Fruit fly (Drosophila melanogaster) whole organism, embryonic: ENCODE measurements around the gene Hasp.
A peak's percentile ranks its signal among the peaks of the same experiment; 100 is the strongest.

ENCODE experiments used
- Asciz ChIP-seq: fragments of 200-800 bp; sonication (Bioruptor generic); optimal IDR thresholded peaks from 2 replicates; lab custom pipeline; 2017; ENCODE audit warnings: missing biosample characterization, mild to moderate bottlenecking, missing genetic modification characterization, missing genetic modification reagents
- CG10209 ChIP-seq: fragments of 200-800 bp; sonication (Bioruptor generic); optimal IDR thresholded peaks from 3 replicates; lab custom pipeline; 2017; ENCODE audit warnings: missing biosample characterization, mild to moderate bottlenecking, missing genetic modification characterization, missing genetic modification reagents
- CG12155 ChIP-seq: fragments of 200-800 bp; sonication (Bioruptor generic); optimal IDR thresholded peaks from 3 replicates; lab custom pipeline; 2016; ENCODE audit warnings: missing biosample characterization, missing genetic modification characterization
- CG12219 ChIP-seq: fragments of 200-800 bp; sonication (Bioruptor generic); optimal IDR thresholded peaks from 3 replicates; lab custom pipeline; 2018; ENCODE audit warnings: missing biosample characterization, mild to moderate bottlenecking, missing genetic modification characterization
- CG13296 ChIP-seq: fragments of 200-800 bp; sonication (Bioruptor generic); optimal IDR thresholded peaks from 3 replicates; lab custom pipeline; 2018; ENCODE audit warnings: missing biosample characterization, mild to moderate bottlenecking, missing genetic modification characterization
- CG13624 ChIP-seq: fragments of 200-800 bp; sonication (Bioruptor generic); optimal IDR thresholded peaks from 2 replicates; lab custom pipeline; 2016; ENCODE audit warnings: missing biosample characterization, missing genetic modification characterization
- CG14441 ChIP-seq: fragments of 200-800 bp; sonication (Bioruptor generic); IDR thresholded peaks from 2 replicates; pipeline ENCODE4 v1.3.6; 2022; ENCODE audit warnings: missing biosample characterization, missing genetic modification characterization
- CG14667 ChIP-seq: fragments of 200-800 bp; sonication (Bioruptor generic); IDR thresholded peaks from 2 replicates; pipeline ENCODE4 v1.3.6; 2022; ENCODE audit warnings: missing biosample characterization, missing genetic modification characterization
- CG15514 ChIP-seq: fragments of 200-800 bp; sonication (Bioruptor generic); optimal IDR thresholded peaks from 3 replicates; lab custom pipeline; 2017; ENCODE audit warnings: missing biosample characterization, missing genetic modification characterization, mild to moderate bottlenecking, moderate library complexity, missing genetic modification reagents
- CG17361 ChIP-seq: fragments of 200-800 bp; sonication (Bioruptor generic); IDR thresholded peaks from 3 replicates; pipeline ENCODE4 v1.3.6; 2022; ENCODE audit warnings: missing biosample characterization, missing genetic modification characterization
- CG17612 ChIP-seq: fragments of 200-800 bp; sonication (Bioruptor generic); IDR thresholded peaks from 2 replicates; pipeline ENCODE4 v1.3.6; 2022; ENCODE audit warnings: missing biosample characterization, missing genetic modification characterization
- CG30020 ChIP-seq: fragments of 200-800 bp; optimal IDR thresholded peaks from 2 replicates; lab custom pipeline; 2019; ENCODE audit warnings: missing biosample characterization, mild to moderate bottlenecking, missing genetic modification characterization, moderate library complexity
- CG30403 ChIP-seq: fragments of 200-800 bp; sonication (Bioruptor generic); optimal IDR thresholded peaks from 3 replicates; lab custom pipeline; 2016; ENCODE audit warnings: missing biosample characterization, missing genetic modification characterization
- CG31441 ChIP-seq: fragments of 200-800 bp; sonication (Bioruptor generic); IDR thresholded peaks from 2 replicates; pipeline ENCODE4 v1.3.6; 2022; ENCODE audit warnings: missing biosample characterization, missing genetic modification characterization
- CG32532 ChIP-seq: fragments of 200-800 bp; sonication (Bioruptor generic); IDR thresholded peaks from 2 replicates; pipeline ENCODE4 v1.3.6; 2022; ENCODE audit warnings: missing biosample characterization, missing genetic modification characterization
- CG32767 ChIP-seq: fragments of 200-800 bp; sonication (Bioruptor generic); IDR thresholded peaks from 2 replicates; pipeline ENCODE4 v1.3.6; 2022; ENCODE audit warnings: missing biosample characterization, missing genetic modification characterization
- CG33213 ChIP-seq: fragments of 200-800 bp; sonication (Bioruptor generic); optimal IDR thresholded peaks from 3 replicates; lab custom pipeline; 2016; ENCODE audit warnings: missing biosample characterization, missing genetic modification characterization
- CG3995 ChIP-seq: fragments of 200-800 bp; sonication (Bioruptor generic); optimal IDR thresholded peaks from 3 replicates; lab custom pipeline; 2016; ENCODE audit warnings: missing biosample characterization, missing genetic modification characterization
- CG5245 ChIP-seq: fragments of 200-800 bp; sonication (Bioruptor generic); optimal IDR thresholded peaks from 3 replicates; lab custom pipeline; 2016; ENCODE audit warnings: missing biosample characterization, missing genetic modification characterization
- CG6175 ChIP-seq: fragments of 200-800 bp; sonication (Bioruptor generic); IDR thresholded peaks from 3 replicates; pipeline ENCODE4 v1.3.6; 2022; ENCODE audit warnings: missing biosample characterization, missing genetic modification characterization
- CG8924 ChIP-seq: fragments of 200-800 bp; optimal IDR thresholded peaks from 3 replicates; lab custom pipeline; 2019; ENCODE audit warnings: missing biosample characterization, mild to moderate bottlenecking, missing genetic modification characterization, moderate library complexity
- CG9817 ChIP-seq: fragments of 200-800 bp; sonication (Bioruptor generic); optimal IDR thresholded peaks from 2 replicates; lab custom pipeline; 2018; ENCODE audit warnings: missing biosample characterization, mild to moderate bottlenecking, missing genetic modification characterization, moderate library complexity
- Dip2 ChIP-seq: fragments of 200-800 bp; sonication (Bioruptor generic); IDR thresholded peaks from 2 replicates; pipeline ENCODE4 v1.3.6; 2022; ENCODE audit warnings: missing biosample characterization, missing genetic modification characterization
- Ets65A ChIP-seq: fragments of 200-800 bp; sonication (Bioruptor generic); peaks from one replicate; lab custom pipeline; 2016; ENCODE audit warnings: missing biosample characterization, missing genetic modification characterization
- HLH4C ChIP-seq: fragments of 200-800 bp; sonication (Bioruptor generic); IDR thresholded peaks from 3 replicates; pipeline ENCODE4 v1.3.6; 2022; ENCODE audit warnings: missing biosample characterization, missing genetic modification characterization; ENCODE audit not compliant: partially characterized antibody
- MTF-1 ChIP-seq: fragments of 200-800 bp; sonication (Bioruptor generic); optimal IDR thresholded peaks from 2 replicates; lab custom pipeline; 2018; ENCODE audit warnings: missing biosample characterization, mild to moderate bottlenecking, missing genetic modification characterization, borderline replicate concordance
- Mad ChIP-seq: fragments of 200-800 bp; sonication (Bioruptor generic); optimal IDR thresholded peaks from 2 replicates; lab custom pipeline; 2016; ENCODE audit warnings: missing biosample characterization, missing genetic modification characterization
- Meics ChIP-seq: fragments of 200-800 bp; sonication (Bioruptor generic); optimal IDR thresholded peaks from 2 replicates; lab custom pipeline; 2017; ENCODE audit warnings: missing biosample characterization, mild to moderate bottlenecking, missing genetic modification characterization
- Nf-YB ChIP-seq: fragments of 200-800 bp; sonication (Bioruptor generic); optimal IDR thresholded peaks from 3 replicates; lab custom pipeline; 2019; ENCODE audit warnings: missing biosample characterization, mild to moderate bottlenecking, missing genetic modification characterization, moderate library complexity
- Rfx ChIP-seq: fragments of 200-800 bp; sonication (Bioruptor generic); IDR thresholded peaks from 2 replicates; pipeline ENCODE4 v1.3.6; 2022; ENCODE audit warnings: missing biosample characterization, missing genetic modification characterization
- Sox102F ChIP-seq: fragments of 200-800 bp; sonication (Bioruptor generic); optimal IDR thresholded peaks from 2 replicates; lab custom pipeline; 2018; ENCODE audit warnings: missing biosample characterization, mild to moderate bottlenecking, missing genetic modification characterization, moderate library complexity
- Sry-β ChIP-seq: fragments of 200-800 bp; sonication (Bioruptor generic); optimal IDR thresholded peaks from 2 replicates; lab custom pipeline; 2018; ENCODE audit warnings: missing biosample characterization, mild to moderate bottlenecking, missing genetic modification characterization, moderate library complexity
- ab ChIP-seq: fragments of 200-800 bp; sonication (Bioruptor generic); optimal IDR thresholded peaks from 2 replicates; lab custom pipeline; 2016; ENCODE audit warnings: missing biosample characterization, missing genetic modification characterization
- aop ChIP-seq: fragments of 200-800 bp; sonication (Bioruptor generic); IDR thresholded peaks from 2 replicates; pipeline ENCODE4 v1.3.6; 2022; ENCODE audit warnings: missing biosample characterization, missing genetic modification characterization
- bbx ChIP-seq: fragments of 200-800 bp; sonication (Bioruptor generic); IDR thresholded peaks from 2 replicates; pipeline ENCODE4 v1.3.6; 2022; ENCODE audit warnings: missing biosample characterization, missing genetic modification characterization; ENCODE audit not compliant: partially characterized antibody
- dati ChIP-seq: fragments of 200-800 bp; sonication (Bioruptor generic); IDR thresholded peaks from 2 replicates; pipeline ENCODE4 v1.3.6; 2022; ENCODE audit warnings: missing biosample characterization, missing genetic modification characterization
- dysf ChIP-seq: fragments of 200-800 bp; sonication (Bioruptor generic); IDR thresholded peaks from 3 replicates; pipeline ENCODE4 v1.3.6; 2022; ENCODE audit warnings: missing biosample characterization, missing genetic modification characterization
- en ChIP-seq: fragments of 200-800 bp; sonication (Bioruptor generic); optimal IDR thresholded peaks from 2 replicates; lab custom pipeline; 2016; ENCODE audit warnings: missing biosample characterization, missing genetic modification characterization
- jumu ChIP-seq: fragments of 200-800 bp; sonication (Bioruptor generic); optimal IDR thresholded peaks from 3 replicates; lab custom pipeline; 2016; ENCODE audit warnings: missing biosample characterization, missing genetic modification characterization
- knrl ChIP-seq: fragments of 200-800 bp; sonication (Bioruptor generic); IDR thresholded peaks from 3 replicates; pipeline ENCODE4 v1.3.6; 2022; ENCODE audit warnings: missing biosample characterization, missing genetic modification characterization; ENCODE audit not compliant: partially characterized antibody
- nmo ChIP-seq: fragments of 200-800 bp; sonication (Bioruptor generic); optimal IDR thresholded peaks from 2 replicates; lab custom pipeline; 2018; ENCODE audit warnings: missing biosample characterization, mild to moderate bottlenecking, missing genetic modification characterization, moderate library complexity
- pros ChIP-seq: fragments of 200-800 bp; sonication (Bioruptor generic); optimal IDR thresholded peaks from 3 replicates; lab custom pipeline; 2019; ENCODE audit warnings: missing biosample characterization, mild to moderate bottlenecking, missing genetic modification characterization, moderate library complexity
- scrt ChIP-seq: fragments of 200-800 bp; sonication (Bioruptor generic); optimal IDR thresholded peaks from 2 replicates; lab custom pipeline; 2018; ENCODE audit warnings: missing biosample characterization, mild to moderate bottlenecking, missing genetic modification characterization, moderate library complexity
- stc ChIP-seq: fragments of 200-800 bp; sonication (Bioruptor generic); IDR thresholded peaks from 2 replicates; pipeline ENCODE4 v1.3.6; 2022; ENCODE audit warnings: missing biosample characterization, missing genetic modification characterization
- tll ChIP-seq, 2 experiments: fragments of 200-800 bp in 1 of 2; fragments of >200 bp in 1 of 2; sonication (Bioruptor generic) in 1 of 2; optimal IDR thresholded peaks; 2 replicates each; lab custom pipeline; 2017 to 2019; ENCODE audit warnings: missing biosample characterization in 2 of 2, missing genetic modification characterization in 2 of 2, mild to moderate bottlenecking in 1 of 2, moderate library complexity in 1 of 2
- trem ChIP-seq: fragments of 200-800 bp; optimal IDR thresholded peaks from 3 replicates; lab custom pipeline; 2019; ENCODE audit warnings: missing biosample characterization, mild to moderate bottlenecking, missing genetic modification characterization, moderate library complexity
- ttk ChIP-seq: fragments of 200-800 bp; sonication (Bioruptor generic); IDR thresholded peaks from 2 replicates; pipeline ENCODE4 v2.1.2; 2022; ENCODE audit warnings: missing biosample characterization, missing genetic modification characterization
- zfh1 ChIP-seq: fragments of 200-800 bp; sonication (Bioruptor generic); IDR thresholded peaks from 3 replicates; pipeline ENCODE4 v1.3.6; 2022; ENCODE audit warnings: missing biosample characterization, missing genetic modification characterization
- zfh2 ChIP-seq: fragments of 200-800 bp; sonication (Bioruptor generic); optimal IDR thresholded peaks from 2 replicates; lab custom pipeline; 2016; ENCODE audit warnings: missing biosample characterization, missing genetic modification characterization

Hasp gene

DNA sequence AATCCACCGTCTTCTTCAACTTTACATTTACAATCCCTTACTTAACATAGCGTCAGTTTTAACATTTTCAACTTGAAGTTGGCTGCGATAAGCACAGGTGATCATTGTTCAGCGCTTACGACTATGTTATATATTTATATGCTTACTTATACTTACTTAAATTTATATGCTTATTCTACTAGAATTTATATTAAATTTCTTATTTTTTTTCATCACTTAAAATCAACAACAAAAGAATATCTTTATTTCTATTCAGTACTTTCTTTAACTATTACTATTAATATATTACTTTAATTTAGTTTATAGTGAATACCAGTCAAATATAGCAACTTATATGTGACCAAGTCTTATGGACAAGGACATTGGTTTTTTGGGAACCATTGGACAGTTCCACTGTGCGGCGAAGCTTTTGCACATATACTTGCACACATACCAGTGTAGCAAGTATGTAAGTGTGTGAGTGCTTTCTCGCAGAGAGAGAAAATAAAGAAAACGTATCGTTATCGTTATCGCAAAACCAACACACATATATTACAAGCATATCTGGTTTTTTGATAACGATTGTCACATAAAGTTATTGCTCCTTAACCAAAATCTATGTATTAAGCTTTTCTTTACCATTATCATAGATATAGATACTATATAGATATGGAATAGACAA, at the start of gene Hasp (continued):
- TF ChIP-seq jumu (GFP tag; lab: Kevin White, UChicago) (no peak), scrt (no peak), Nf-YB (GFP tag; lab: Kevin White, UChicago) (peak; percentile 10), Ets65A (GFP tag; lab: Kevin White, UChicago) (peak; percentile 92), CG30020 (tag; lab: Kevin White, UChicago) (peak; percentile 2), ab (GFP tag; lab: Kevin White, UChicago) (no peak), CG12155 (GFP tag; lab: Kevin White, UChicago) (peak; percentile 14), CG17361 (GFP tag; lab: Robert Waterston, UW) (peak; percentile 71; the same call in 2 of the 3 replicates), CG15514 (GFP tag; lab: Kevin White, UChicago) (peak; percentile 19), trem (tag; lab: Kevin White, UChicago) (peak; percentile 33), CG6175 (GFP tag; lab: Robert Waterston, UW) (no peak), CG17612 (GFP tag; lab: Robert Waterston, UW) (no peak), dati (GFP tag; lab: Robert Waterston, UW) (no peak), CG31441 (GFP tag; lab: Robert Waterston, UW) (peak; percentile 65), CG8924 (tag; lab: Kevin White, UChicago) (peak; percentile 9), CG30403 (peak; percentile 51), knrl (peak; percentile 46; the same call in 2 of the 3 replicates), MTF-1 (GFP tag; lab: Kevin White, UChicago) (peak; percentile 4), nmo (GFP tag; lab: Kevin White, UChicago) (peak; percentile 79), aop (GFP tag; lab: Robert Waterston, UW) (no peak), en (no peak), CG13296 (GFP tag; lab: Kevin White, UChicago) (peak; percentile 37), HLH4C (GFP tag; lab: Robert Waterston, UW) (peak; percentile 94), Sry-β (GFP tag; lab: Kevin White, UChicago) (no peak), CG10209 (GFP tag; lab: Kevin White, UChicago) (peak; percentile 26), zfh2 (GFP tag; lab: Kevin White, UChicago) (no peak), CG14667 (no peak), Sox102F (GFP tag; lab: Kevin White, UChicago) (no peak), dysf (GFP tag; lab: Robert Waterston, UW) (peak; percentile 58; the same call in 1 of the 3 replicates), Dip2 (GFP tag; lab: Robert Waterston, UW) (no peak), zfh1 (peak; percentile 79), CG12219 (GFP tag; lab: Kevin White, UChicago) (peak; percentile 44), Asciz (GFP tag; lab: Kevin White, UChicago) (peak; percentile 58), CG32532 (GFP tag; lab: Robert Waterston, UW) (peak; percentile 75), tll (GFP tag; optimal IDR thresholded peaks at IDR 0.05; lab: Kevin White, UChicago) (no peak), CG3995 (no peak), ttk (GFP tag; lab: Robert Waterston, UW) (peak; percentile 33; the same call in 1 of the 2 replicates), CG5245 (GFP tag; lab: Kevin White, UChicago) (peak; percentile 24), CG9817 (tag; lab: Kevin White, UChicago) (no peak), Meics (GFP tag; lab: Kevin White, UChicago) (peak; percentile 67), CG14441 (GFP tag; lab: Robert Waterston, UW) (peak; percentile 53; the same call in 1 of the 2 replicates), pros (GFP tag; lab: Kevin White, UChicago) (no peak), CG32767 (GFP tag; lab: Robert Waterston, UW) (0 out of 2 replicates have a peak, but pooled peaks have one; percentile 23), CG33213 (GFP tag; lab: Kevin White, UChicago) (no peak), stc (GFP tag; lab: Robert Waterston, UW) (peak; percentile 51; the same call in 1 of the 2 replicates), Rfx (GFP tag; lab: Robert Waterston, UW) (peak; percentile 67), CG13624 (GFP tag; lab: Kevin White, UChicago) (peak; percentile 35), bbx (GFP tag; lab: Robert Waterston, UW) (peak; percentile 89), Mad (GFP tag; lab: Kevin White, UChicago) (no peak)
